Fruit fly (Drosophila melanogaster): ENCODE results near the gene Nrx-IV.

DNA sequence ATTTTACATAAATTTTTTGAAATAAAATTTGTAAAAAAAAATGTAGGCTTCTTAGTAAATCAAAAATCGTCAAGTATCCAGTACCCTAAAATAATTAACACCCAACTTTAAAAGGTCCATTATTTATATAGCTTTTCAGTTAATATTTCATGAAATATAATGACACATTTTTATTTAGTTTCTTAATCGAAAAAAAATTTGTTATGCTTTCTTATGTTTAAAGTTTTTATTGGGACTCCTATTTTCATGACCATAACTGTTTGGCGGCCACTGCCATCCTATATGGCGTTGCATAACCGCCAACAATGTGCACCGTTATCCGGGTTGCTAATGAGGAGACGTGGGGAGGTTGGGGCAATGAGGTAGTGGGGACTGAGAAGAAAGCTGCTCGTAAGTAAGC lies 37.8 kb upstream of the Nrx-IV start:
- no peak for TF ChIP-seq pan (optimal IDR thresholded peaks at IDR 0.05)
- no peak for TF ChIP-seq usp (GFP tag; optimal IDR thresholded peaks at IDR 0.05)
- TF ChIP-seq Dll (optimal IDR thresholded peaks at IDR 0.05) = no peak
- no peak for TF ChIP-seq psq (optimal IDR thresholded peaks at IDR 0.05)
